Fruit fly (Drosophila melanogaster): ENCODE measurements around the gene Aduk.

Gene Aduk

dm6 chr3R:9344186-9344790 is 9.8 kb upstream of the Aduk start (continued):
- TF ChIP-seq ss (GFP tag; optimal IDR thresholded peaks at IDR 0.05) (peak in 1 of 2 experiments; percentile 34), Ets96B (tag; optimal IDR thresholded peaks at IDR 0.05) (no peak), CG7368 (GFP tag; optimal IDR thresholded peaks at IDR 0.05) (no peak), Met (GFP tag; optimal IDR thresholded peaks at IDR 0.05) (no peak), Eip93F (GFP tag; optimal IDR thresholded peaks at IDR 0.05) (peak; percentile 11), Gug (GFP tag; IDR thresholded peaks at IDR 0.05) (no peak), CG11902 (GFP tag; optimal IDR thresholded peaks at IDR 0.05) (no peak), CG6792 (GFP tag; optimal IDR thresholded peaks at IDR 0.05) (no peak), CG10631 (GFP tag; optimal IDR thresholded peaks at IDR 0.05) (no peak), eg (GFP tag; IDR thresholded peaks at IDR 0.05) (no peak), Hr38 (GFP tag; optimal IDR thresholded peaks at IDR 0.05) (no peak), net (GFP tag; optimal IDR thresholded peaks at IDR 0.05) (no peak), OdsH (GFP tag; optimal IDR thresholded peaks at IDR 0.05) (no peak), Blimp-1 (GFP tag; optimal IDR thresholded peaks at IDR 0.05) (no peak), CG16779 (tag; optimal IDR thresholded peaks at IDR 0.05) (no peak)

dm6 chr3R:9343645-9344044 is 9.1 kb upstream of the Aduk start:
- TF ChIP-seq pdm3 (GFP tag; optimal IDR thresholded peaks at IDR 0.05) (no peak), Sox15 (GFP tag; optimal IDR thresholded peaks at IDR 0.05) (no peak), Hr4 (GFP tag; optimal IDR thresholded peaks at IDR 0.05) (no peak), CG6854 (GFP tag; optimal IDR thresholded peaks at IDR 0.05) (no peak), fkh (GFP tag; optimal IDR thresholded peaks at IDR 0.05) (no peak), CG4318 (GFP tag; optimal IDR thresholded peaks at IDR 0.05) (no peak), CG16779 (tag; optimal IDR thresholded peaks at IDR 0.05) (no peak), CG7368 (GFP tag; optimal IDR thresholded peaks at IDR 0.05) (no peak), ss (GFP tag; optimal IDR thresholded peaks at IDR 0.05) (no peak), net (GFP tag; optimal IDR thresholded peaks at IDR 0.05) (no peak), achi (GFP tag; optimal IDR thresholded peaks at IDR 0.05) (no peak), CG11294 (GFP tag; IDR thresholded peaks at IDR 0.05) (no peak)

- TF ChIP-seq dsx (GFP tag; optimal IDR thresholded peaks at IDR 0.05; ENCODE audit: poor library complexity, severe bottlenecking) (no peak), CG11762 (GFP tag; optimal IDR thresholded peaks at IDR 0.05; ENCODE audit: insufficient read depth) (no peak), net (GFP tag; optimal IDR thresholded peaks at IDR 0.05) (no peak), ss (GFP tag; optimal IDR thresholded peaks at IDR 0.05) (peak in 1 of 2 experiments; percentile 22), CG3919 (GFP tag; optimal IDR thresholded peaks at IDR 0.05) (no peak), esn (GFP tag; optimal IDR thresholded peaks at IDR 0.05) (no peak), CG7368 (GFP tag; optimal IDR thresholded peaks at IDR 0.05) (no peak), Eip93F (GFP tag; optimal IDR thresholded peaks at IDR 0.05) (no peak), Met (GFP tag; optimal IDR thresholded peaks at IDR 0.05) (no peak), Hr39 (GFP tag; optimal IDR thresholded peaks at IDR 0.05) (no peak), Eip78C (GFP tag) (peak; percentile 58), CG11902 (GFP tag; optimal IDR thresholded peaks at IDR 0.05) (no peak), CG15336 (GFP tag; IDR thresholded peaks at IDR 0.05) (no peak), achi (GFP tag; optimal IDR thresholded peaks at IDR 0.05) (no peak), CG6276 (GFP tag; optimal IDR thresholded peaks at IDR 0.05) (no peak), CG32006 (GFP tag; optimal IDR thresholded peaks at IDR 0.05) (no peak), Eip75B (GFP tag; optimal IDR thresholded peaks at IDR 0.05) (no peak)
These were observed 8.6 kb upstream of the Aduk start for dm6 chr3R:9343022-9343587.

- TF ChIP-seq spab (GFP tag; optimal IDR thresholded peaks at IDR 0.05) = peak; percentile 6
- peak; percentile 38 for TF ChIP-seq fd85E (GFP tag; optimal IDR thresholded peaks at IDR 0.05)
- peak; percentile 14 for TF ChIP-seq OdsH (GFP tag; optimal IDR thresholded peaks at IDR 0.05)
- no peak for TF ChIP-seq CG32006 (GFP tag; optimal IDR thresholded peaks at IDR 0.05)
- TF ChIP-seq Hr38 (GFP tag; optimal IDR thresholded peaks at IDR 0.05) = no peak
- no peak for TF ChIP-seq fd59A (GFP tag; optimal IDR thresholded peaks at IDR 0.05)
- peak; percentile 5 for TF ChIP-seq esn (GFP tag; optimal IDR thresholded peaks at IDR 0.05)
- peak; percentile 5 for TF ChIP-seq topi (GFP tag; optimal IDR thresholded peaks at IDR 0.05)
- TF ChIP-seq pdm3 (GFP tag; optimal IDR thresholded peaks at IDR 0.05) = peak; percentile 18
- no peak for TF ChIP-seq CG10631 (GFP tag; optimal IDR thresholded peaks at IDR 0.05)
- peak; percentile 57; the same call in 2 of the 3 replicates for TF ChIP-seq CG6163 (GFP tag; IDR thresholded peaks at IDR 0.05)
- no peak for TF ChIP-seq CG11902 (GFP tag; optimal IDR thresholded peaks at IDR 0.05)
- TF ChIP-seq CG9139 (GFP tag; optimal IDR thresholded peaks at IDR 0.05) = peak; percentile 45
- TF ChIP-seq achi (GFP tag; optimal IDR thresholded peaks at IDR 0.05) = peak; percentile 43
- peak; percentile 23 for TF ChIP-seq CG3919 (GFP tag; optimal IDR thresholded peaks at IDR 0.05)
- no peak for TF ChIP-seq Gug (GFP tag; IDR thresholded peaks at IDR 0.05)
- no peak for TF ChIP-seq Hr39 (GFP tag; optimal IDR thresholded peaks at IDR 0.05)
- no peak for TF ChIP-seq CG1621 (tag; optimal IDR thresholded peaks at IDR 0.05)
- TF ChIP-seq CG10669 (GFP tag; optimal IDR thresholded peaks at IDR 0.05) = peak; percentile 26
- TF ChIP-seq Met (GFP tag; optimal IDR thresholded peaks at IDR 0.05) = peak; percentile 30
- no peak for TF ChIP-seq Ets21C (GFP tag; optimal IDR thresholded peaks at IDR 0.05)
These were observed 7.9 kb upstream of the Aduk start for dm6 chr3R:9342248-9342882.
